Fruit fly (Drosophila melanogaster) whole organism, prepupa: ENCODE results near the gene dnc.

Experiments
- Blimp-1 ChIP-seq: fragments of 200-800 bp; sonication (Bioruptor generic); optimal IDR thresholded peaks from 3 replicates; lab custom pipeline; 2017; ENCODE audit warnings: missing biosample characterization, missing genetic modification characterization, mild to moderate bottlenecking, moderate library complexity, missing genetic modification reagents
- CG10631 ChIP-seq: fragments of 200-800 bp; sonication (Bioruptor generic); optimal IDR thresholded peaks from 2 replicates; lab custom pipeline; 2016; ENCODE audit warnings: missing biosample characterization, missing genetic modification characterization
- CG10669 ChIP-seq: fragments of 200-800 bp; sonication (Bioruptor generic); optimal IDR thresholded peaks from 3 replicates; lab custom pipeline; 2018; ENCODE audit warnings: missing biosample characterization, mild to moderate bottlenecking, missing genetic modification characterization, moderate library complexity
- CG11294 ChIP-seq: fragments of 200-800 bp; sonication (Bioruptor generic); IDR thresholded peaks from 2 replicates; pipeline ENCODE4 v1.3.6; 2022; ENCODE audit warnings: missing biosample characterization, missing genetic modification characterization
- CG11762 ChIP-seq: fragments of 200-800 bp; sonication (Bioruptor generic); optimal IDR thresholded peaks from 3 replicates; lab custom pipeline; 2016; ENCODE audit warnings: missing biosample characterization, missing genetic modification characterization; ENCODE audit not compliant: insufficient read depth
- CG11902 ChIP-seq: fragments of 200-800 bp; sonication (Bioruptor generic); optimal IDR thresholded peaks from 3 replicates; lab custom pipeline; 2016; ENCODE audit warnings: missing biosample characterization, missing genetic modification characterization
- CG15336 ChIP-seq: fragments of 200-800 bp; sonication (Bioruptor generic); IDR thresholded peaks from 2 replicates; pipeline ENCODE4 v1.3.6; 2022; ENCODE audit warnings: missing biosample characterization, missing genetic modification characterization
- CG1621 ChIP-seq: fragments of 200-800 bp; sonication (Bioruptor generic); optimal IDR thresholded peaks from 3 replicates; lab custom pipeline; 2018; ENCODE audit warnings: missing biosample characterization, mild to moderate bottlenecking, missing genetic modification characterization
- CG16779 ChIP-seq: fragments of 200-800 bp; sonication (Bioruptor generic); optimal IDR thresholded peaks from 3 replicates; lab custom pipeline; 2017; ENCODE audit warnings: missing biosample characterization, mild to moderate bottlenecking, missing genetic modification characterization
- CG3032 ChIP-seq: fragments of 200-800 bp; optimal IDR thresholded peaks from 2 replicates; lab custom pipeline; 2019; ENCODE audit warnings: missing biosample characterization, mild to moderate bottlenecking, missing genetic modification characterization, moderate library complexity
- CG31627 ChIP-seq: fragments of 200-800 bp; sonication (Bioruptor generic); optimal IDR thresholded peaks from 3 replicates; lab custom pipeline; 2016; ENCODE audit warnings: missing biosample characterization, missing genetic modification characterization
- CG32006 ChIP-seq: fragments of 200-800 bp; sonication (Bioruptor generic); optimal IDR thresholded peaks from 3 replicates; lab custom pipeline; 2017; ENCODE audit warnings: missing biosample characterization, mild to moderate bottlenecking, missing genetic modification characterization
- CG34406 ChIP-seq: fragments of 200-800 bp; sonication (Bioruptor generic); optimal IDR thresholded peaks from 3 replicates; lab custom pipeline; 2016; ENCODE audit warnings: missing biosample characterization, missing genetic modification characterization
- CG3919 ChIP-seq: fragments of 200-800 bp; sonication (Bioruptor generic); optimal IDR thresholded peaks from 3 replicates; lab custom pipeline; 2016; ENCODE audit warnings: missing biosample characterization, missing genetic modification characterization
- CG4318 ChIP-seq: fragments of 200-800 bp; sonication (Bioruptor generic); optimal IDR thresholded peaks from 3 replicates; lab custom pipeline; 2017; ENCODE audit warnings: missing biosample characterization, mild to moderate bottlenecking, missing genetic modification characterization
- CG6276 ChIP-seq: fragments of 200-800 bp; sonication (Bioruptor generic); optimal IDR thresholded peaks from 2 replicates; lab custom pipeline; 2017; ENCODE audit warnings: missing biosample characterization, mild to moderate bottlenecking, missing genetic modification characterization
- CG6792 ChIP-seq: fragments of 200-800 bp; sonication (Bioruptor generic); optimal IDR thresholded peaks from 3 replicates; lab custom pipeline; 2016; ENCODE audit warnings: missing biosample characterization, missing genetic modification characterization
- CG6808 ChIP-seq: fragments of 200-800 bp; sonication (Bioruptor generic); optimal IDR thresholded peaks from 3 replicates; lab custom pipeline; 2017; ENCODE audit warnings: missing biosample characterization, missing genetic modification characterization, mild to moderate bottlenecking, moderate library complexity, missing genetic modification reagents
- CG6854 ChIP-seq: fragments of 200-800 bp; sonication (Bioruptor generic); optimal IDR thresholded peaks from 2 replicates; lab custom pipeline; 2017; ENCODE audit warnings: missing biosample characterization, mild to moderate bottlenecking, missing genetic modification characterization
- CG7368 ChIP-seq: fragments of 200-800 bp; sonication (Bioruptor generic); optimal IDR thresholded peaks from 3 replicates; lab custom pipeline; 2016; ENCODE audit warnings: missing biosample characterization, missing genetic modification characterization
- CG8119 ChIP-seq: fragments of 200-800 bp; sonication (Bioruptor generic); IDR thresholded peaks from 3 replicates; pipeline ENCODE4 v1.3.6; 2022; ENCODE audit warnings: missing biosample characterization, missing genetic modification characterization
- CG8319 ChIP-seq: fragments of 200-800 bp; sonication (Bioruptor generic); optimal IDR thresholded peaks from 3 replicates; lab custom pipeline; 2016; ENCODE audit warnings: missing biosample characterization, missing genetic modification characterization
- CG8632 ChIP-seq: fragments of 200-800 bp; sonication (Bioruptor generic); optimal IDR thresholded peaks from 3 replicates; lab custom pipeline; 2016; ENCODE audit warnings: missing biosample characterization, missing genetic modification characterization
- CG9139 ChIP-seq: fragments of 200-800 bp; sonication (Bioruptor generic); optimal IDR thresholded peaks from 3 replicates; lab custom pipeline; 2017; ENCODE audit warnings: missing biosample characterization, mild to moderate bottlenecking, missing genetic modification characterization
- Eip75B ChIP-seq: fragments of 200-800 bp; sonication (Bioruptor generic); optimal IDR thresholded peaks from 3 replicates; lab custom pipeline; 2016; ENCODE audit warnings: missing biosample characterization, missing genetic modification characterization
- Eip78C ChIP-seq: fragments of 200-800 bp; sonication (Bioruptor generic); peaks from one replicate; lab custom pipeline; 2016; ENCODE audit warnings: missing biosample characterization, missing genetic modification characterization
- Ets21C ChIP-seq: fragments of 200-800 bp; sonication (Bioruptor generic); optimal IDR thresholded peaks from 3 replicates; lab custom pipeline; 2016; ENCODE audit warnings: missing biosample characterization, missing genetic modification characterization
- Ets96B ChIP-seq: fragments of 200-800 bp; optimal IDR thresholded peaks from 2 replicates; lab custom pipeline; 2019; ENCODE audit warnings: missing biosample characterization, mild to moderate bottlenecking, missing genetic modification characterization, moderate library complexity
- Gug ChIP-seq: fragments of 200-800 bp; sonication (Bioruptor generic); IDR thresholded peaks from 2 replicates; pipeline ENCODE4 v1.3.6; 2022; ENCODE audit warnings: missing biosample characterization, missing genetic modification characterization
- Hr38 ChIP-seq: sonication (Bioruptor generic); optimal IDR thresholded peaks from 2 replicates; lab custom pipeline; 2016; ENCODE audit warnings: missing biosample characterization, missing genetic modification characterization
- Hr39 ChIP-seq: fragments of 200-800 bp; sonication (Bioruptor generic); optimal IDR thresholded peaks from 2 replicates; lab custom pipeline; 2016; ENCODE audit warnings: missing biosample characterization, missing genetic modification characterization
- Hr4 ChIP-seq: fragments of 200-800 bp; sonication (Bioruptor generic); optimal IDR thresholded peaks from 3 replicates; lab custom pipeline; 2016; ENCODE audit warnings: missing biosample characterization, missing genetic modification characterization
- Lpt ChIP-seq: fragments of 200-800 bp; sonication (Bioruptor generic); optimal IDR thresholded peaks from 3 replicates; lab custom pipeline; 2016; ENCODE audit warnings: missing biosample characterization, missing genetic modification characterization
- Met ChIP-seq: fragments of 200-800 bp; sonication (Bioruptor generic); optimal IDR thresholded peaks from 3 replicates; lab custom pipeline; 2016; ENCODE audit warnings: missing biosample characterization, missing genetic modification characterization
- OdsH ChIP-seq: fragments of 200-800 bp; sonication (Bioruptor generic); optimal IDR thresholded peaks from 3 replicates; lab custom pipeline; 2016; ENCODE audit warnings: missing biosample characterization, missing genetic modification characterization
- Smox ChIP-seq: fragments of 200-800 bp; sonication (Bioruptor generic); optimal IDR thresholded peaks from 3 replicates; lab custom pipeline; 2016; ENCODE audit warnings: missing biosample characterization, missing genetic modification characterization
- Sox14 ChIP-seq: fragments of 200-800 bp; sonication (Bioruptor generic); optimal IDR thresholded peaks from 3 replicates; lab custom pipeline; 2016; ENCODE audit warnings: missing biosample characterization, missing genetic modification characterization
- Sox15 ChIP-seq: fragments of 200-800 bp; sonication (Bioruptor generic); optimal IDR thresholded peaks from 3 replicates; lab custom pipeline; 2016; ENCODE audit warnings: missing biosample characterization, missing genetic modification characterization
- achi ChIP-seq: fragments of 200-800 bp; sonication (Bioruptor generic); optimal IDR thresholded peaks from 3 replicates; lab custom pipeline; 2016; ENCODE audit warnings: missing biosample characterization, missing genetic modification characterization
- acj6 ChIP-seq: fragments of 200-800 bp; sonication (Bioruptor generic); optimal IDR thresholded peaks from 3 replicates; lab custom pipeline; 2016; ENCODE audit warnings: missing biosample characterization, missing genetic modification characterization
- cyc ChIP-seq: fragments of 200-800 bp; sonication (Bioruptor generic); optimal IDR thresholded peaks from 3 replicates; lab custom pipeline; 2016; ENCODE audit warnings: missing biosample characterization, missing genetic modification characterization
- dsx ChIP-seq: fragments of 200-800 bp; optimal IDR thresholded peaks from 3 replicates; lab custom pipeline; 2019; ENCODE audit warnings: missing biosample characterization, mild to moderate bottlenecking, missing genetic modification characterization, moderate library complexity; ENCODE audit not compliant: poor library complexity, severe bottlenecking
- eg ChIP-seq: fragments of 200-800 bp; sonication (Bioruptor generic); IDR thresholded peaks from 3 replicates; pipeline ENCODE4 v1.3.6; 2022; ENCODE audit warnings: missing biosample characterization, missing genetic modification characterization
- esn ChIP-seq: fragments of 200-800 bp; sonication (Bioruptor generic); optimal IDR thresholded peaks from 2 replicates; lab custom pipeline; 2016; ENCODE audit warnings: missing biosample characterization, mild to moderate bottlenecking, missing genetic modification characterization, moderate library complexity
- fd59A ChIP-seq: fragments of 200-800 bp; sonication (Bioruptor generic); optimal IDR thresholded peaks from 2 replicates; lab custom pipeline; 2017; ENCODE audit warnings: missing biosample characterization, mild to moderate bottlenecking, missing genetic modification characterization, missing genetic modification reagents
- lz ChIP-seq: fragments of 200-800 bp; sonication (Bioruptor generic); optimal IDR thresholded peaks from 3 replicates; lab custom pipeline; 2016; ENCODE audit warnings: missing biosample characterization, missing genetic modification characterization
- net ChIP-seq: fragments of 200-800 bp; sonication (Bioruptor generic); optimal IDR thresholded peaks from 3 replicates; lab custom pipeline; 2016; ENCODE audit warnings: missing biosample characterization, missing genetic modification characterization
- pdm3 ChIP-seq: fragments of 200-800 bp; sonication (Bioruptor generic); optimal IDR thresholded peaks from 3 replicates; lab custom pipeline; 2016; ENCODE audit warnings: missing biosample characterization, missing genetic modification characterization
- salr ChIP-seq, 2 experiments: fragments of 200-800 bp; sonication (Bioruptor generic); optimal IDR thresholded peaks; 3 replicates each; lab custom pipeline; 2016 to 2018; ENCODE audit warnings: missing biosample characterization in 2 of 2, missing genetic modification characterization in 2 of 2, mild to moderate bottlenecking in 1 of 2
- spab ChIP-seq: fragments of 200-800 bp; sonication (Bioruptor generic); optimal IDR thresholded peaks from 2 replicates; lab custom pipeline; 2017; ENCODE audit warnings: missing biosample characterization, mild to moderate bottlenecking, missing genetic modification characterization, missing genetic modification reagents
- ss ChIP-seq, 2 experiments: fragments of 200-800 bp; sonication (Bioruptor generic); optimal IDR thresholded peaks; 2 replicates in 1 of 2; 3 replicates in 1 of 2; lab custom pipeline; 2017 to 2018; ENCODE audit warnings: mild to moderate bottlenecking in 2 of 2, missing biosample characterization in 2 of 2, missing genetic modification characterization in 2 of 2, moderate library complexity in 1 of 2
- topi ChIP-seq: fragments of 200-800 bp; sonication (Bioruptor generic); optimal IDR thresholded peaks from 3 replicates; lab custom pipeline; 2016; ENCODE audit warnings: missing biosample characterization, missing genetic modification characterization
- vri ChIP-seq: fragments of 200-800 bp; sonication (Bioruptor generic); optimal IDR thresholded peaks from 3 replicates; lab custom pipeline; 2016; ENCODE audit warnings: missing biosample characterization, mild to moderate bottlenecking, missing genetic modification characterization

dnc gene

dm6 chrX:3189723-3190122 lies 13.5 kb downstream of the dnc start:
- TF ChIP-seq esn (GFP tag; lab: Kevin White, UChicago) (no peak), Eip78C (peak; percentile 61), CG6854 (no peak), OdsH (peak; percentile 20), cyc (GFP tag; lab: Kevin White, UChicago) (no peak), Blimp-1 (GFP tag; lab: Kevin White, UChicago) (no peak), topi (GFP tag; lab: Kevin White, UChicago) (no peak), CG31627 (no peak), Ets96B (tag; lab: Kevin White, UChicago) (no peak), Hr39 (GFP tag; lab: Kevin White, UChicago) (no peak), pdm3 (GFP tag; lab: Kevin White, UChicago) (peak; percentile 8), CG6808 (GFP tag; lab: Kevin White, UChicago) (no peak), CG8119 (peak; percentile 87), CG8632 (GFP tag; lab: Kevin White, UChicago) (no peak), Ets21C (GFP tag; lab: Kevin White, UChicago) (no peak), dsx (GFP tag; lab: Kevin White, UChicago) (no peak), CG4318 (GFP tag; lab: Kevin White, UChicago) (no peak), CG6276 (GFP tag; lab: Kevin White, UChicago) (peak; percentile 86), CG7368 (no peak), Sox15 (no peak), CG16779 (tag; lab: Kevin White, UChicago) (peak; percentile 49), fd59A (GFP tag; lab: Kevin White, UChicago) (no peak), CG6792 (no peak), CG9139 (GFP tag; lab: Kevin White, UChicago) (no peak), spab (GFP tag; lab: Kevin White, UChicago) (no peak), Hr4 (GFP tag; lab: Kevin White, UChicago) (no peak), Met (GFP tag; lab: Kevin White, UChicago) (no peak), achi (peak; percentile 18), Lpt (GFP tag; lab: Kevin White, UChicago) (peak; percentile 65), CG32006 (peak; percentile 50), ss (GFP tag; optimal IDR thresholded peaks at IDR 0.05; lab: Kevin White, UChicago) (peak in 1 of 2 experiments; percentile 40), CG11762 (no peak), net (GFP tag; lab: Kevin White, UChicago) (peak; percentile 2), salr (GFP tag; optimal IDR thresholded peaks at IDR 0.05; lab: Kevin White, UChicago) (no peak), CG10631 (GFP tag; lab: Kevin White, UChicago) (no peak), CG3032 (tag; lab: Kevin White, UChicago) (no peak), Eip75B (no peak), CG11294 (GFP tag; lab: Robert Waterston, UW) (peak; percentile 14; the same call in 1 of the 2 replicates), CG34406 (no peak), acj6 (GFP tag; lab: Kevin White, UChicago) (no peak), lz (no peak), eg (GFP tag; lab: Robert Waterston, UW) (peak; percentile 92), vri (GFP tag; lab: Kevin White, UChicago) (no peak), CG10669 (GFP tag; lab: Kevin White, UChicago) (no peak), CG1621 (no peak), Gug (GFP tag; lab: Robert Waterston, UW) (peak; percentile 45; the same call in 1 of the 2 replicates), Hr38 (no peak), CG11902 (GFP tag; lab: Kevin White, UChicago) (no peak), CG8319 (GFP tag; lab: Kevin White, UChicago) (no peak), CG3919 (GFP tag; lab: Kevin White, UChicago) (no peak), Sox14 (GFP tag; lab: Kevin White, UChicago) (no peak), Smox (no peak), CG15336 (GFP tag; lab: Robert Waterston, UW) (peak; percentile 80)
